Worm (Caenorhabditis elegans) whole organism, L1 larva: ENCODE data around the gene srj-6.

Experiments
- ama-1 ChIP-seq: fragments of 150-350 bp; optimal IDR thresholded peaks from 2 replicates; lab custom pipeline; 2014
- ceh-82 ChIP-seq, 3 experiments: fragments of 150-350 bp in 1 of 3; sonication (generic microtip) in 2 of 3; optimal IDR thresholded peaks; 2 replicates each; lab custom pipeline; 2014 to 2017; ENCODE audit warnings: missing biosample characterization in 3 of 3, missing genetic modification characterization in 3 of 3
- ces-1 ChIP-seq: fragments of 150-350 bp; optimal IDR thresholded peaks from 2 replicates; lab custom pipeline; 2014; ENCODE audit warnings: missing biosample characterization, missing genetic modification reagents, missing genetic modification characterization
- egl-27 ChIP-seq, 2 experiments: fragments of 150-350 bp in 1 of 2; sonication (generic microtip); optimal IDR thresholded peaks; 3 replicates each; lab custom pipeline; 2017 to 2018; ENCODE audit warnings: missing biosample characterization in 2 of 2, missing genetic modification characterization in 2 of 2, missing genetic modification reagents in 2 of 2
- hpl-2 ChIP-seq: fragments of 150-350 bp; optimal IDR thresholded peaks from 2 replicates; lab custom pipeline; 2014; ENCODE audit warnings: missing biosample characterization, missing genetic modification reagents, missing genetic modification characterization
- jun-1 ChIP-seq: fragments of 150-350 bp; optimal IDR thresholded peaks from 2 replicates; lab custom pipeline; 2014; ENCODE audit warnings: missing biosample characterization, missing genetic modification reagents, missing genetic modification characterization
- lin-13 ChIP-seq: fragments of 150-350 bp; optimal IDR thresholded peaks from 2 replicates; lab custom pipeline; 2014; ENCODE audit warnings: missing biosample characterization, missing genetic modification reagents, missing genetic modification characterization
- nhr-77 ChIP-seq: fragments of 150-350 bp; optimal IDR thresholded peaks from 2 replicates; lab custom pipeline; 2014; ENCODE audit warnings: missing biosample characterization, missing genetic modification characterization
- skn-1 ChIP-seq: fragments of 150-350 bp; optimal IDR thresholded peaks from 2 replicates; lab custom pipeline; 2014; ENCODE audit warnings: missing biosample characterization, missing genetic modification characterization
- snpc-4 ChIP-seq: fragments of 150-350 bp; optimal IDR thresholded peaks from 2 replicates; lab custom pipeline; 2014; ENCODE audit warnings: missing biosample characterization, missing genetic modification characterization
- sox-4 ChIP-seq: sonication (generic microtip); optimal IDR thresholded peaks from 2 replicates; lab custom pipeline; 2016; ENCODE audit warnings: missing genetic modification characterization, missing compliant biosample characterization
- unc-130 ChIP-seq: fragments of 150-350 bp; optimal IDR thresholded peaks from 2 replicates; lab custom pipeline; 2017; ENCODE audit warnings: missing biosample characterization, missing genetic modification characterization, inconsistent platforms

DNA sequence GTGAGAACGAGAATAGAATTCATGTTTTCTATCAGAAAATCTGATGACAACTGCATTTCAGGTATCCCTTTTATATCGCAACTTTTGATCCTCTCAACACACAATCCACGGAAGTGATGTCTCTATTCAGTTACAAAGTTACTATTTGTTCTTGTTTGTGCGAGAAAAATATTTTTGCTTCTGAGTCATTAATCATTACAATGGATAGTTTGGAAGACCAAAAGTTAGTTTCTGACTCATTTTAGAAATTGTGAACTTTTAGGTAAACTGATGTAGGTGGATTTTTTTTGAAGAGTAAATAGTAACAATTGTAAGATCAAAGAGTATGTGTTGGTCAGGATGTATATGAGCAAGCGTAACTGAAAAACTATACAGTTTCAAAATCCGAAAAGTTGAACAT lies 44.6 kb downstream of the srj-6 start, which contains the start of gene srlf-36:
- no peak for TF ChIP-seq jun-1 (tag; lab: Kevin White, UChicago)
- TF ChIP-seq egl-27 (tag; optimal IDR thresholded peaks at IDR 0.05; lab: Kevin White, UChicago), result no peak
- TF ChIP-seq skn-1 (tag; lab: Kevin White, UChicago), result no peak
- TF ChIP-seq snpc-4 (tag; lab: Kevin White, UChicago), result no peak
- no peak for TF ChIP-seq hpl-2 (GFP tag; lab: Kevin White, UChicago)
- no peak for TF ChIP-seq unc-130 (tag; lab: Kevin White, UChicago)
- no peak for TF ChIP-seq lin-13
- TF ChIP-seq ama-1 (lab: Kevin White, UChicago), result no peak
- TF ChIP-seq nhr-77 (tag; lab: Kevin White, UChicago), result no peak
- TF ChIP-seq ces-1, result no peak
- TF ChIP-seq sox-4 (tag; lab: Kevin White, UChicago), result no peak
- TF ChIP-seq ceh-82 (tag; optimal IDR thresholded peaks at IDR 0.05; lab: Kevin White, UChicago), result no peak
